Fruit fly (Drosophila melanogaster): Measurements from ENCODE around the gene Adh.

dm6 chr2L:14656111-14656881 is 40.9 kb downstream of the Adh start:
- TF ChIP-seq Pif1A (GFP tag; optimal IDR thresholded peaks at IDR 0.05) (no peak), CG13204 (GFP tag; optimal IDR thresholded peaks at IDR 0.05) (no peak), CG4496 (GFP tag; IDR thresholded peaks at IDR 0.05) (no peak), rn (GFP tag; IDR thresholded peaks at IDR 0.05) (no peak), CG32121 (GFP tag; IDR thresholded peaks at IDR 0.05) (no peak)

Measured in whole organism, pupa.